Worm (Caenorhabditis elegans) whole organism, L4 larva: ENCODE data around the gene set-2.

Experiments
- dve-1 ChIP-seq: sonication (generic microtip); optimal IDR thresholded peaks from 2 replicates; lab custom pipeline; 2017; ENCODE audit warnings: antibody characterized with exemption, mild to moderate bottlenecking, missing genetic modification characterization, missing compliant biosample characterization; ENCODE audit not compliant: insufficient read depth
- lin-38 ChIP-seq: fragments of 200-800 bp; sonication (Bioruptor generic); IDR thresholded peaks from 2 replicates; pipeline ENCODE4 v1.3.6; 2022; ENCODE audit warnings: missing genetic modification reagents, missing genetic modification characterization, missing compliant biosample characterization
- lsy-2 ChIP-seq, 2 experiments: fragments of 150-350 bp in 1 of 2; sonication (generic microtip) in 1 of 2; optimal IDR thresholded peaks; 2 replicates each; lab custom pipeline; 2014 to 2017; ENCODE audit warnings: missing biosample characterization in 2 of 2, missing genetic modification characterization in 2 of 2

DNA sequence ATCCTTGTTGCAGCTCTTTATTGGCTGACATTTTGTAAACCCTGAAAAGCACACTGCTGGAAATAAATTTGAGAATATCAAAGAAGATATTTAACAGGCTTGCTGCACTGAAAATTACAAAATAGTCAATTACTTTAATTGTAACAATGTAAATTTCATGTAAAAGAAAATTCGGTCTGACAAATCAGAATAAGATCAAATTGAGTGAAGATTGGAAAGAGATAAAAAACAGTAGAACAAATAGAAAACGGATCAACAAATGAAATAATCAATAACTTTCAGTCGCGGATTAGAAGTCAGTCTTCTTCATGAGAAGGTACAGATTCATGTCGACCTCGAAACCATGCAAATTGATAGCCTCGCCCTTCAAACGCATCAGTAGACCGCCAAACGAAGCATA, 12.9 kb downstream of the set-2 start, which contains the start of gene rars-1:
- TF ChIP-seq lin-38 (GFP tag; lab: Robert Waterston, UW) (no peak), dve-1 (tag; lab: Kevin White, UChicago) (no peak), lsy-2 (tag; optimal IDR thresholded peaks at IDR 0.05; lab: Kevin White, UChicago) (no peak)
